Worm (Caenorhabditis elegans) whole organism, L3 larva: Measurements from ENCODE around the gene srw-77.

ENCODE experiments used
- R02D3.7 ChIP-seq: fragments of 150-350 bp; optimal IDR thresholded peaks from 2 replicates; lab custom pipeline; 2014; ENCODE audit warnings: missing biosample characterization, missing genetic modification characterization
- ZK546.5 ChIP-seq: sonication (generic microtip); optimal IDR thresholded peaks from 2 replicates; lab custom pipeline; 2017; ENCODE audit warnings: missing biosample characterization, missing genetic modification characterization
- aly-2 ChIP-seq: fragments of 150-350 bp; optimal IDR thresholded peaks from 2 replicates; lab custom pipeline; 2014; ENCODE audit warnings: missing biosample characterization, missing genetic modification characterization
- ama-1 ChIP-seq: fragments of 150-350 bp; optimal IDR thresholded peaks from 2 replicates; lab custom pipeline; 2018
- ceh-16 ChIP-seq: sonication (generic microtip); optimal IDR thresholded peaks from 2 replicates; lab custom pipeline; 2017; ENCODE audit warnings: missing biosample characterization, missing genetic modification characterization
- ceh-28 ChIP-seq: fragments of 150-350 bp; optimal IDR thresholded peaks from 2 replicates; lab custom pipeline; 2014; ENCODE audit warnings: missing biosample characterization, missing genetic modification reagents, missing genetic modification characterization
- ceh-82 ChIP-seq: fragments of 150-350 bp; optimal IDR thresholded peaks from 2 replicates; lab custom pipeline; 2014; ENCODE audit warnings: missing biosample characterization, missing genetic modification characterization
- daf-12 ChIP-seq: fragments of 150-350 bp; optimal IDR thresholded peaks from 2 replicates; lab custom pipeline; 2014; ENCODE audit warnings: missing biosample characterization, missing genetic modification reagents, missing genetic modification characterization
- egl-5 ChIP-seq: fragments of 150-350 bp; optimal IDR thresholded peaks from 2 replicates; lab custom pipeline; 2017; ENCODE audit warnings: missing biosample characterization, missing genetic modification reagents, missing genetic modification characterization, inconsistent platforms
- elt-1 ChIP-seq: fragments of 150-350 bp; optimal IDR thresholded peaks from 2 replicates; lab custom pipeline; 2014; ENCODE audit warnings: missing biosample characterization, missing genetic modification characterization
- elt-2 ChIP-seq: sonication (generic microtip); optimal IDR thresholded peaks from 2 replicates; lab custom pipeline; 2016; ENCODE audit warnings: missing genetic modification reagents, mild to moderate bottlenecking, missing genetic modification characterization, missing compliant biosample characterization
- elt-3 ChIP-seq, 3 experiments: fragments of 150-350 bp in 1 of 3; sonication (generic microtip) in 2 of 3; optimal IDR thresholded peaks; 2 replicates in 2 of 3; 4 replicates in 1 of 3; lab custom pipeline; 2014 to 2017; ENCODE audit warnings: missing biosample characterization in 3 of 3, missing genetic modification characterization in 3 of 3
- eor-1 ChIP-seq, 2 experiments: fragments of 150-350 bp; optimal IDR thresholded peaks; 2 replicates each; lab custom pipeline; 2014 to 2018; ENCODE audit warnings: missing biosample characterization in 2 of 2, missing genetic modification characterization in 2 of 2
- fkh-10 ChIP-seq: sonication (generic microtip); optimal IDR thresholded peaks from 2 replicates; lab custom pipeline; 2017; ENCODE audit warnings: missing biosample characterization, missing genetic modification reagents, missing genetic modification characterization
- fkh-2 ChIP-seq: fragments of 150-350 bp; optimal IDR thresholded peaks from 2 replicates; lab custom pipeline; 2014; ENCODE audit warnings: missing biosample characterization, missing genetic modification reagents, missing genetic modification characterization
- hmg-11 ChIP-seq: sonication (generic microtip); optimal IDR thresholded peaks from 2 replicates; lab custom pipeline; 2016; ENCODE audit warnings: missing genetic modification characterization, missing compliant biosample characterization
- jun-1 ChIP-seq: fragments of 150-350 bp; optimal IDR thresholded peaks from 2 replicates; lab custom pipeline; 2014; ENCODE audit warnings: missing biosample characterization, missing genetic modification reagents, missing genetic modification characterization
- lin-15B ChIP-seq: fragments of 150-350 bp; optimal IDR thresholded peaks from 2 replicates; lab custom pipeline; 2014; ENCODE audit warnings: missing biosample characterization, missing genetic modification characterization
- lsy-12 ChIP-seq: sonication (generic microtip); optimal IDR thresholded peaks from 2 replicates; lab custom pipeline; 2016; ENCODE audit warnings: mild to moderate bottlenecking, missing genetic modification characterization, missing compliant biosample characterization
- mdl-1 ChIP-seq: fragments of 150-350 bp; optimal IDR thresholded peaks from 2 replicates; lab custom pipeline; 2014; ENCODE audit warnings: missing biosample characterization, missing genetic modification characterization
- mml-1 ChIP-seq: fragments of 150-350 bp; sonication (generic microtip); optimal IDR thresholded peaks from 3 replicates; lab custom pipeline; 2014; ENCODE audit warnings: missing biosample characterization, missing genetic modification characterization
- nfya-1 ChIP-seq: sonication (generic microtip); optimal IDR thresholded peaks from 2 replicates; lab custom pipeline; 2017; ENCODE audit warnings: missing genetic modification characterization, mild to moderate bottlenecking, missing compliant biosample characterization, antibody characterized with exemption, moderate library complexity; ENCODE audit not compliant: insufficient read depth
- nhr-11 ChIP-seq: fragments of 150-350 bp; optimal IDR thresholded peaks from 2 replicates; lab custom pipeline; 2014; ENCODE audit warnings: missing biosample characterization, missing genetic modification characterization
- nhr-12 ChIP-seq: fragments of 150-350 bp; optimal IDR thresholded peaks from 2 replicates; lab custom pipeline; 2014; ENCODE audit warnings: missing biosample characterization, missing genetic modification characterization
- nhr-25 ChIP-seq: sonication (generic microtip); optimal IDR thresholded peaks from 2 replicates; lab custom pipeline; 2017; ENCODE audit warnings: missing biosample characterization, missing genetic modification characterization
- nhr-43 ChIP-seq: sonication (generic microtip); optimal IDR thresholded peaks from 2 replicates; lab custom pipeline; 2016; ENCODE audit warnings: mild to moderate bottlenecking, missing genetic modification characterization, missing compliant biosample characterization; ENCODE audit not compliant: poor library complexity, severe bottlenecking
- nhr-67 ChIP-seq: fragments of 150-350 bp; optimal IDR thresholded peaks from 2 replicates; lab custom pipeline; 2014; ENCODE audit warnings: missing biosample characterization, missing genetic modification characterization
- pha-4 ChIP-seq: fragments of 150-350 bp; optimal IDR thresholded peaks from 2 replicates; lab custom pipeline; 2014; ENCODE audit warnings: missing biosample characterization, missing genetic modification reagents, missing genetic modification characterization
- pqm-1 ChIP-seq: fragments of 150-350 bp; optimal IDR thresholded peaks from 2 replicates; lab custom pipeline; 2017; ENCODE audit warnings: missing biosample characterization, missing genetic modification characterization, inconsistent platforms
- skn-1 ChIP-seq: fragments of 150-350 bp; optimal IDR thresholded peaks from 2 replicates; lab custom pipeline; 2014; ENCODE audit warnings: missing biosample characterization, missing genetic modification characterization
- snpc-4 ChIP-seq: fragments of 150-350 bp; optimal IDR thresholded peaks from 2 replicates; lab custom pipeline; 2014; ENCODE audit warnings: missing biosample characterization, missing genetic modification characterization
- unc-39 ChIP-seq: sonication (generic microtip); optimal IDR thresholded peaks from 4 replicates; lab custom pipeline; 2017; ENCODE audit warnings: missing biosample characterization, missing genetic modification characterization
- unc-62 ChIP-seq: fragments of 150-350 bp; sonication (generic microtip); optimal IDR thresholded peaks from 4 replicates; lab custom pipeline; 2014; ENCODE audit warnings: missing biosample characterization, missing genetic modification reagents, missing genetic modification characterization
- ztf-11 ChIP-seq: fragments of 150-350 bp; optimal IDR thresholded peaks from 2 replicates; lab custom pipeline; 2014; ENCODE audit warnings: missing biosample characterization, missing genetic modification characterization
- ztf-4 ChIP-seq: fragments of 150-350 bp; optimal IDR thresholded peaks from 2 replicates; lab custom pipeline; 2014; ENCODE audit warnings: missing biosample characterization, missing genetic modification characterization

srw-77 gene

ce11 chrV:16604301-16604700 lies 39.2 kb downstream of the srw-77 start:
- TF ChIP-seq nhr-12 (tag; lab: Kevin White, UChicago) (no peak), pqm-1 (tag; lab: Kevin White, UChicago) (peak; percentile 56), elt-2 (tag; lab: Kevin White, UChicago) (peak; percentile 42)

ce11 chrV:16603102-16603501 lies 40.4 kb downstream of the srw-77 start, which contains the start of gene T03E6.8:
Gene T03E6.8, minus strand, starts transcription at chrV:16603202.
- TF ChIP-seq ama-1 (lab: Kevin White, UChicago) = no peak
- TF ChIP-seq, all 47 proteins: peak for 0

ce11 chrV:16600623-16601022 lies 42.8 kb downstream of the srw-77 start, which contains the start of gene T03E6.9:
Gene T03E6.9, minus strand, starts transcription at chrV:16600723.
- TF ChIP-seq snpc-4 (tag; lab: Kevin White, UChicago) (no peak), mdl-1 (tag; lab: Kevin White, UChicago) (no peak), R02D3.7 (no peak), aly-2 (tag; lab: Kevin White, UChicago) (no peak), unc-39 (tag; lab: Kevin White, UChicago) (no peak), skn-1 (no peak), egl-5 (no peak), lsy-12 (tag; lab: Kevin White, UChicago) (no peak), eor-1 (tag; optimal IDR thresholded peaks at IDR 0.05; lab: Kevin White, UChicago) (no peak), elt-2 (tag; lab: Kevin White, UChicago) (no peak), ztf-11 (no peak), lin-15B (tag; lab: Kevin White, UChicago) (no peak)
- TF ChIP-seq, all 47 proteins: peak for 0

ce11 chrV:16599835-16600234 lies 43.6 kb downstream of the srw-77 start:
- peak; percentile 62 for TF ChIP-seq nfya-1
- no peak for TF ChIP-seq nhr-11 (tag; lab: Kevin White, UChicago)
- TF ChIP-seq jun-1 (tag; lab: Kevin White, UChicago) = no peak

- TF ChIP-seq elt-1 (tag; lab: Kevin White, UChicago) (no peak), fkh-2 (no peak), ceh-16 (tag; lab: Kevin White, UChicago) (no peak), nhr-67 (tag; lab: Kevin White, UChicago) (no peak), skn-1 (no peak), ztf-4 (tag; lab: Kevin White, UChicago) (no peak), ZK546.5 (tag; lab: Kevin White, UChicago) (no peak), egl-5 (no peak)
Measured at ce11 chrV:16598437-16598836, 45.0 kb downstream of the srw-77 start.

ce11 chrV:16596102-16596501 lies 47.4 kb downstream of the srw-77 start:
- TF ChIP-seq unc-39 (tag; lab: Kevin White, UChicago) (no peak), ceh-28 (tag; lab: Kevin White, UChicago) (no peak), nhr-43 (tag; lab: Kevin White, UChicago) (no peak), elt-3 (tag; optimal IDR thresholded peaks at IDR 0.05; lab: Kevin White, UChicago) (peak in 1 of 3 experiments; percentile 9), lin-15B (tag; lab: Kevin White, UChicago) (no peak)
- TF ChIP-seq, all 47 proteins: peak for 1

- TF ChIP-seq daf-12 = no peak
- peak; percentile 82 for TF ChIP-seq ama-1 (lab: Kevin White, UChicago)
- peak; percentile 95 for TF ChIP-seq elt-2 (tag; lab: Kevin White, UChicago)
- TF ChIP-seq pha-4 = no peak
- no peak for TF ChIP-seq elt-1 (tag; lab: Kevin White, UChicago)
- TF ChIP-seq hmg-11 (tag; lab: Kevin White, UChicago) = no peak
- no peak for TF ChIP-seq unc-62 (GFP tag; lab: Kevin White, UChicago)
- no peak for TF ChIP-seq ceh-82 (tag; lab: Kevin White, UChicago)
- TF ChIP-seq fkh-10 (GFP tag; lab: Kevin White, UChicago) = no peak
- TF ChIP-seq mml-1 (tag; lab: Kevin White, UChicago) = no peak
- TF ChIP-seq ztf-4 (tag; lab: Kevin White, UChicago) = no peak
- peak; percentile 69 for TF ChIP-seq jun-1 (tag; lab: Kevin White, UChicago)
- peak; percentile 77 for TF ChIP-seq pqm-1 (tag; lab: Kevin White, UChicago)
- no peak for TF ChIP-seq egl-5
- TF ChIP-seq nfya-1 = peak; percentile 16
- no peak for TF ChIP-seq nhr-25 (tag; lab: Kevin White, UChicago)
- TF ChIP-seq mdl-1 (tag; lab: Kevin White, UChicago) = no peak
- no peak for TF ChIP-seq ceh-16 (tag; lab: Kevin White, UChicago)
- TF ChIP-seq, all 47 proteins: peak for 5
Measured at ce11 chrV:16595140-16595791, 48.2 kb downstream of the srw-77 start, which contains the start of gene cpl-1. Gene cpl-1, minus strand, starts transcription at chrV:16595346.
